Worm (Caenorhabditis elegans) whole organism, L1 larva: ENCODE data around the gene ins-1.

ENCODE experiments used
- F16B12.6 ChIP-seq: fragments of 150-350 bp; optimal IDR thresholded peaks from 2 replicates; lab custom pipeline; 2014; ENCODE audit warnings: missing biosample characterization, missing genetic modification characterization
- dpl-1 ChIP-seq, 3 experiments: fragments of 150-350 bp in 2 of 3; sonication (generic microtip) in 1 of 3; optimal IDR thresholded peaks; 2 replicates each; lab custom pipeline; 2014 to 2017; ENCODE audit warnings: missing biosample characterization in 3 of 3, missing genetic modification characterization in 3 of 3, missing genetic modification reagents in 3 of 3
- jun-1 ChIP-seq: fragments of 150-350 bp; optimal IDR thresholded peaks from 2 replicates; lab custom pipeline; 2014; ENCODE audit warnings: missing biosample characterization, missing genetic modification reagents, missing genetic modification characterization
- swsn-7 ChIP-seq: sonication (generic microtip); optimal IDR thresholded peaks from 2 replicates; lab custom pipeline; 2016; ENCODE audit warnings: missing genetic modification characterization, missing compliant biosample characterization

DNA sequence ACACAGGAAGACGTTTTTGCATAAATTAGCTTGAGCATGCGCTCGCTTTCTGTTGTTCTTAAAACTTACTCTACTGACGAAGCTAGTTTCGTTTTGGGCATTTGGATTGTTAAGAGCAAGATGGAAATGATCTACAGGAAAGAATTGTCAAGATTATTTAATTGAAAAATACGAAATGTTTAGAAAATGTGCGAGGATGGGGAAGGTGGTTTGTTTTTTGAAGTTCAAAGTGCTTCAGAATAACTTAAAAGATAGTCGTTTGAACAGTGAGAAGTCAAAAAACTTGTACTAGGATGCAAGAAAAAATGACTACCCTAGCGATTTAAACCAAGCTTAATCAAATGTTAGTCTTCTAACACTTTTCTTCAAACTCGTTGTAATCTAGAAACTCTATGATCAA is 20.6 kb downstream of the ins-1 start, which contains the start of gene srb-17:
- TF ChIP-seq swsn-7 (tag; lab: Kevin White, UChicago) (no peak), F16B12.6 (tag; lab: Kevin White, UChicago) (no peak), dpl-1 (GFP tag; optimal IDR thresholded peaks at IDR 0.05; lab: Kevin White, UChicago) (no peak), jun-1 (tag; lab: Kevin White, UChicago) (no peak)
